Fruit fly (Drosophila melanogaster): ENCODE measurements around the gene CG1764.

DNA sequence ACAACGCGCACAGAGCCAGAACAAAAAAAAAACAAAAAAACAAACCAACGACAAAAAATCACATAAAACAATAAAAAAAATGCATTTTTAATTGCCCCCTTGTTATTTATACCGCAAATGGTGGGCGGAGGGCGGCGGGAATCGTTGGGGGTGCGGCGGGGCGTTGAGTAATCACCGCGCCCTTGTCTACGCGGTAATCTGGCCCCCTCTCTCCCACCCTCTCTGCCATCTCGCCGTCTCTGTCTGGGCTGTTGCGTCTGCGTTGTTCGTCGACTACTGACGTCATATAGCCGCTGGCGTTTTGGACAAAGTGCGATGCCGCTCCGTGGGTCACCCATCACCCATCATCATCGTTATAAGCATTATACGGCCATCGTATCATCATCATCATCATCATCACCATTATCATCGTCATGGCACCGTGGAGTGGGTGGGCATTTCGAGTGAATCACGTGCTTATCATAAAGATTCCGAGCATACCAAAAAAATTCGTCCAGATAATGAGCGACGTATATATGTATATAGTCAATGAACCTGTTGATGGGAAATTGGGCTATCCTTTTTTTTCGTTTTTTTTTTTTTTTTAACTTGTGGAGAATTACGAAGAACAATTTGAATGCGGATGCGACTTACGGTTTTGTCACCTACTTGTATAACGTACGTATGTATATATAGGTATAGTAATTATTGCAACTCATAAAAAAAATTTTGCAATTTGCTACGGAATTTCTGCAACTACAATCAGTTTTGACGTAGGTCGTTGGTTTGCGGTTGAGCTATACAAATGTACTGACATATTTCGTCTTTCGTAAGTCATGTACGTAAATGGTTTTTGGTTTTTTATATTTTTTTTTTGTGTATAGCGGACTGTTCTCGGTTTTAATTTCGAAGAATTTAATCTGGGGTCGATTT is 656 bp upstream of the CG1764 start:
- peak; percentile 96 for TF ChIP-seq CG13204 (GFP tag; optimal IDR thresholded peaks at IDR 0.05)
- peak; percentile 80 for TF ChIP-seq EcR (GFP tag; optimal IDR thresholded peaks at IDR 0.05)
- peak; percentile 80 for TF ChIP-seq CG4496 (GFP tag; IDR thresholded peaks at IDR 0.05)
- no peak for TF ChIP-seq CG34367 (tag; optimal IDR thresholded peaks at IDR 0.05)
- peak; percentile 32; the same call in 1 of the 2 replicates for TF ChIP-seq Ets98B (GFP tag; IDR thresholded peaks at IDR 0.05)
- TF ChIP-seq CG15710 (tag; optimal IDR thresholded peaks at IDR 0.05) = peak; percentile 58
- TF ChIP-seq gl (tag; optimal IDR thresholded peaks at IDR 0.05) = peak; percentile 82
- peak; percentile 75 for TF ChIP-seq fd96Ca (GFP tag; IDR thresholded peaks at IDR 0.05)
- peak; percentile 10; the same call in 1 of the 2 replicates for TF ChIP-seq rn (GFP tag; IDR thresholded peaks at IDR 0.05)
- TF ChIP-seq D1 (tag; optimal IDR thresholded peaks at IDR 0.05) = no peak
- TF ChIP-seq CG9948 (tag; optimal IDR thresholded peaks at IDR 0.05) = peak; percentile 18
- TF ChIP-seq CG8159 (tag; optimal IDR thresholded peaks at IDR 0.05) = peak; percentile 36
- peak; percentile 71 for TF ChIP-seq CG12605 (GFP tag; IDR thresholded peaks at IDR 0.05)
- TF ChIP-seq CG10348 (GFP tag; IDR thresholded peaks at IDR 0.05) = no peak

Measured in whole organism, pupa.